Worm (Caenorhabditis elegans) whole organism, dauer: ENCODE measurements around the gene comt-1.

ENCODE experiments used
- unc-62 ChIP-seq: sonication (generic microtip); optimal IDR thresholded peaks from 2 replicates; lab custom pipeline; 2017; ENCODE audit warnings: missing biosample characterization, missing genetic modification reagents, missing genetic modification characterization

The comt-1 gene

ce11 chrX:2838619-2839018 is 23.7 kb downstream of the comt-1 start:
- no peak for TF ChIP-seq unc-62 (GFP tag; lab: Kevin White, UChicago)

ce11 chrX:2837477-2837876 is 24.8 kb downstream of the comt-1 start:
- no peak for TF ChIP-seq unc-62 (GFP tag; lab: Kevin White, UChicago)

- TF ChIP-seq unc-62 (GFP tag; lab: Kevin White, UChicago) = no peak
Observed at ce11 chrX:2836770-2837169, 25.5 kb downstream of the comt-1 start.

DNA sequence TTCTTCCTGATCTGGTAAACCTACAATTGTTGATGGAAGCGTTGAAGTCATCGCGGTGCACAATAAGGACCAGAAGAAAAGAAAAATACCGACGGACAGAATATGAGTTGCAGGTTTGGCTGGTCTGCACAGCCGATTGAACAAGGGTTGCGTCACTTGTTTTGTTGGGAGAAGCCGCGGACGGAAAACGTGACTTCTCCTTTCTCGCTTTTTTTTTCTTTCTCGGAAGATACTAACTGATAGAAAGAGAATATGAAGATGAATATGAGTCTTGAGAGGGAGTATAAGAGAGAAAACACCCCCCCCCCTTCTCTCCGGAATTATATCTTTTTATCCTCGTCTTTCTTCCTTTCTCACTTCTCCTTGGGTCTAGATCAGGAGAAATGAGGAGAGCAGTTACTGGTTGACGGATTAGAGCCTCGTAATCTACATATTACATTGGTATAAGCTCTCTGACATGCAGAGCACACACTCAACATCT is 34.5 kb downstream of the comt-1 start, which contains the start of gene ssr-2:
Gene ssr-2 (minus strand): TSS at position 51 of the 481 bp plus-strand sequence.
- TF ChIP-seq unc-62 (GFP tag; lab: Kevin White, UChicago) = no peak

DNA sequence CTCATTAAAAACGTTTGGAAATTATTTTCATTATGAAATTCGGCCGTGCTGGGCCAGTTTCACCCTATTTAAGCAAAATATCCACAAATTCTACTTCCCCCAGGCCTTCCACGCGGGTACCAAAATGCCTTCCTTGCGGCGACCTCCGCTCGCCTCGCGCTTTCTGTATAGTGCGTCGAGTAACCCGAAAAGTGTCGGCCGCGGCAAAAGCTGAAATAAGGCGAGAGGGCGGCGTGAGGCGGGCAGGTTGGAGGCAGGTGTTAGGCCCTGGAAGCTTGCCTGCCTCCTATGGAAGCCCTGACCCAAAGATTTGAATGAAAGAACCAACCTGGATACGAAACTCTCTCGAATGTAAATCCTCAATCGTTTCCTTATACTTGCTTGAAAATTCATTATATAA is 35.9 kb downstream of the comt-1 start:
- no peak for TF ChIP-seq unc-62 (GFP tag; lab: Kevin White, UChicago)

DNA sequence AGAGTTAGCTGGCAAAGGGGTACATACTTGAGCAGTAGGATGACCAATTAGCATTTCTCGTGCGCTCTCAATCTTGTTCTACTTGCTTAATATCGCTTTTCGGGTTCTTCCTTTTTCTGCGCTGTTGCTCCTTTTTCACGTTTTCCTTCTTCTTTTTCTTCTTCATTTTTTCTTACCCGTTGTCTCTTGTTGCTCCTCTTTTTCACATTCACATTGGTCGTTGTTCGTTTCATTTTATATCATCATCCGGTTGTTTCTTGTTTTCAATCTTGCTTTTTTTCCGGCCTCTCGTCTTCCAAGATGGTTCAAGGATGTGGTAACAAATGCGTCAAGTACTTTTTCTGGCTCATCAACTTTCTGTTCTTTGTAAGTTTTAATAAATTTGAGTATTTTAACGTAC is 42.1 kb downstream of the comt-1 start, which contains the start of gene tsp-6:
Gene tsp-6 (plus strand): TSS at position 301 of the 400 bp plus-strand sequence.
- no peak for TF ChIP-seq unc-62 (GFP tag; lab: Kevin White, UChicago)

DNA sequence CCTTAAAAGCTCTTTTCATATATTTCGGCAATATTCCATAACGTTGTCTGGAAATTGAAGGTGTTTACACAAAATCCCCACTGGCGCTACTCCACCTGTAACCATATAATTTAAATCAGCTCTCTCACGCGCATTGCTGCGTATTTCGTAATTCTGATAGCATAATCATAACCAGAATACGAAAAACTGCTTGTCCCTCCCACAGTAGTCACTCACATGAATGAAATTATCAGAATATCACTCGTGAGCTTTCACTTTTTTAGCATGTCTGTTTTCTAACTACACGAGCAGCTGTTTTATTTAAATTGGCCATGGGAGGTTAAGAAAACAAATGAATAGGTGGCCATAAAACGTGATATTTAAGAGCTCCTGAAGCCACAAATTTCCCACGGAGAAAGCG is 42.5 kb downstream of the comt-1 start:
- TF ChIP-seq unc-62 (GFP tag; lab: Kevin White, UChicago) = no peak

DNA sequence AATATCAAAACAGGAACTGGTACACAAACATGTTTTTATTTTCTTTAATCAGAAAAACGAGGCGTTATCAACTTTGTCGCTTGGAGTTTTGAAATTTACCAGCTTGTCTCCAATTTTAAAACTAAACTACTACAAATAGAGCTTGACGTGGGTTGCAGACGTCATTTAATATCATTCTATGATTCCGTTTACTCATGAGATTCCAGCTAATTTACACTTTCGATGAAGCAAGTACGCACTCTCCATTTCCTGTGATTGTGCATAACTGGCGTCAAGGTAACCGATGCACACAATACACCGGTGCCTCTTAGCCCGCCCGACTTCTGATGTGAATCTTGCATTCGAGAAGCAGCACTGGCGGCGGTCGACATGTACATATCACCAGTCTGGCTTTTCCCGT is 43.4 kb downstream of the comt-1 start:
- no peak for TF ChIP-seq unc-62 (GFP tag; lab: Kevin White, UChicago)

DNA sequence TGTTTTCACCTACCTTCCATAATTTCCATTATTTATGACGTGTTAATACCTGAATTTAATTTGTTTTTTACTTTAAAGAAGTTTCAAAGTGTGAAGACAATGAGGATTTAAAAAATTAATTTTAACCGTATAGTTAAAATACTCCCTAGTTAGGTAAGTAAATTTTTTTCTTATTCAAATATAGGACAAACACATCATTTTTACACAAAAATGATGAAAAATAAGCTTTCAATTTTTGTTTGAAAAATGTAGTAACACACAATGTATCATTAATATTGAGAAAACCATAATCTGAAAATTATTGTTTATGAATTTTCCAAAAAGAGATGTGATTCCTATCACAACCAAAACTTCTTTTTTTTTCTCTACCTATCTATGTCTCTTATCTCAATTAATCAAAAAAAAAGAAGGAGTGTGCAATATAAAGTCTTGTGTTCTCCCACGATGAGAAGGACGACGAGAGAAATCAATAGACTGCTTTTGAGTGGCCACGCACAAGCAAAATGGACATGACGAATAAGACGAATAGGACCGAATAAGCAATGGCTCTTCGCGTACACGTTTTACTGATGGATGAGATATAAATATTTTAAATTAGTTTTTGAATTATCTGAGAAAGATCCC is 48.1 kb downstream of the comt-1 start, which contains the start of gene C14A11.6:
Gene C14A11.6 (minus strand): TSS at position 51 of the 624 bp plus-strand sequence.
- no peak for TF ChIP-seq unc-62 (GFP tag; lab: Kevin White, UChicago)

- TF ChIP-seq unc-62 (GFP tag; lab: Kevin White, UChicago) = no peak
Observed at ce11 chrX:2809611-2810010, 52.7 kb downstream of the comt-1 start, which contains the start of gene C14A11.9. Gene C14A11.9 (minus strand): TSS chrX:2809637.
